Worm (Caenorhabditis elegans) whole organism, young adult: ENCODE data around the gene T19H12.6.

ENCODE experiments used
- F49E8.2 ChIP-seq: sonication (generic microtip); optimal IDR thresholded peaks from 3 replicates; lab custom pipeline; 2017; ENCODE audit warnings: missing genetic modification characterization, mild to moderate bottlenecking, missing compliant biosample characterization, antibody characterized with exemption, moderate library complexity; ENCODE audit not compliant: insufficient read depth
- lir-1 ChIP-seq: fragments of 200-800 bp; sonication (Bioruptor generic); conservative IDR thresholded peaks from 2 replicates; pipeline ENCODE4 v1.3.6; 2022; ENCODE audit warnings: missing genetic modification reagents, missing genetic modification characterization, missing compliant biosample characterization
- mes-4 ChIP-seq: sonication (generic microtip); optimal IDR thresholded peaks from 2 replicates; lab custom pipeline; 2016; ENCODE audit warnings: missing genotype, missing genetic modification characterization, missing compliant biosample characterization
- snpc-3.4 ChIP-seq: sonication (generic microtip); optimal IDR thresholded peaks from 2 replicates; lab custom pipeline; 2017; ENCODE audit warnings: missing genetic modification characterization, mild to moderate bottlenecking, missing compliant biosample characterization, antibody characterized with exemption, moderate library complexity, missing genotype, missing genetic modification reagents
- unc-62 ChIP-seq: fragments of 150-350 bp; optimal IDR thresholded peaks from 2 replicates; lab custom pipeline; 2014; ENCODE audit warnings: missing biosample characterization, missing genetic modification reagents, missing genetic modification characterization
- ztf-18 ChIP-seq: sonication (generic microtip); optimal IDR thresholded peaks from 2 replicates; lab custom pipeline; 2016; ENCODE audit warnings: missing genotype, mild to moderate bottlenecking, missing genetic modification characterization, missing compliant biosample characterization
- ztf-25 ChIP-seq: fragments of 200-800 bp; sonication (Bioruptor generic); IDR thresholded peaks from 2 replicates; pipeline ENCODE4 v1.3.6; 2022; ENCODE audit warnings: missing genetic modification reagents, missing genetic modification characterization, missing compliant biosample characterization

ce11 chrV:4870627-4871026 is 6.9 kb downstream of the T19H12.6 start:
- TF ChIP-seq unc-62 (GFP tag; lab: Kevin White, UChicago) (no peak), mes-4 (no peak), ztf-25 (GFP tag; lab: Robert Waterston, UW) (no peak), F49E8.2 (tag; lab: Kevin White, UChicago) (no peak), ztf-18 (tag; lab: Kevin White, UChicago) (no peak), snpc-3.4 (no peak), lir-1 (no peak)
